Fruit fly (Drosophila melanogaster): ENCODE measurements around the gene CG2200.

The CG2200 gene

dm6 chrX:13143100-13143499, 49.0 kb downstream of the CG2200 start (continued):
- peak in 1 of 2 experiments; percentile 36 for TF ChIP-seq dpn (GFP tag; optimal IDR thresholded peaks at IDR 0.05)
- TF ChIP-seq CG12744 (GFP tag; optimal IDR thresholded peaks at IDR 0.05), result no peak
- TF ChIP-seq Antp (GFP tag; optimal IDR thresholded peaks at IDR 0.05), result no peak
- peak in 1 of 3 experiments; percentile 18 for TF ChIP-seq lola (GFP tag; optimal IDR thresholded peaks at IDR 0.05)
- no peak for TF ChIP-seq CHES-1-like (GFP tag; optimal IDR thresholded peaks at IDR 0.05)
- 0 out of 2 replicates have a peak, but pooled peaks have one; percentile 53 for TF ChIP-seq CG14441 (GFP tag; IDR thresholded peaks at IDR 0.05)
- no peak for TF ChIP-seq dm (GFP tag; optimal IDR thresholded peaks at IDR 0.05)
- TF ChIP-seq D19A (tag; optimal IDR thresholded peaks at IDR 0.05), result no peak
- TF ChIP-seq Oaz (GFP tag; IDR thresholded peaks at IDR 0.05), result no peak
- peak in 1 of 2 experiments; percentile 50 for TF ChIP-seq eve (GFP tag; optimal IDR thresholded peaks at IDR 0.05)
- no peak for TF ChIP-seq mam (GFP tag; optimal IDR thresholded peaks at IDR 0.05)
- no peak for TF ChIP-seq HLH54F (GFP tag; optimal IDR thresholded peaks at IDR 0.05)
- no peak for TF ChIP-seq pzg (GFP tag; optimal IDR thresholded peaks at IDR 0.05)
- TF ChIP-seq CG17829 (tag; optimal IDR thresholded peaks at IDR 0.05), result peak; percentile 20
- TF ChIP-seq CG6813 (GFP tag; optimal IDR thresholded peaks at IDR 0.05), result no peak
- TF ChIP-seq CG2129 (GFP tag; IDR thresholded peaks at IDR 0.05; ENCODE audit: partially characterized antibody), result no peak
- peak; percentile 2 for TF ChIP-seq nau (GFP tag; optimal IDR thresholded peaks at IDR 0.05)
- no peak for TF ChIP-seq kay (GFP tag; optimal IDR thresholded peaks at IDR 0.05)
- TF ChIP-seq Kr (GFP tag; optimal IDR thresholded peaks at IDR 0.05), result no peak
- TF ChIP-seq CG6765 (GFP tag; optimal IDR thresholded peaks at IDR 0.05), result no peak
- TF ChIP-seq Trl (optimal IDR thresholded peaks at IDR 0.05), result no peak
- no peak for TF ChIP-seq Trl (GFP tag; optimal IDR thresholded peaks at IDR 0.05)

Data from whole organism, embryonic.